Worm (Caenorhabditis elegans): Measurements from ENCODE around the gene F01G10.5.

- no peak for TF ChIP-seq ama-1 (optimal IDR thresholded peaks at IDR 0.05)
- TF ChIP-seq ets-7 (tag; optimal IDR thresholded peaks at IDR 0.05) = no peak
- no peak for TF ChIP-seq tbx-37 (GFP tag; conservative IDR thresholded peaks at IDR 0.05)
- TF ChIP-seq pes-1 (GFP tag; IDR thresholded peaks at IDR 0.05) = no peak
- TF ChIP-seq ceh-13 (GFP tag; optimal IDR thresholded peaks at IDR 0.05) = no peak
- no peak for TF ChIP-seq F13C5.2 (tag; optimal IDR thresholded peaks at IDR 0.05)
- TF ChIP-seq hnd-1 (tag; optimal IDR thresholded peaks at IDR 0.05) = no peak
- no peak for TF ChIP-seq flt-1 (GFP tag; IDR thresholded peaks at IDR 0.05)
- no peak for TF ChIP-seq sea-1 (GFP tag; conservative IDR thresholded peaks at IDR 0.05)
- TF ChIP-seq tbx-11 (GFP tag; IDR thresholded peaks at IDR 0.05) = no peak
- no peak for TF ChIP-seq ceh-36 (tag; optimal IDR thresholded peaks at IDR 0.05)
- no peak for TF ChIP-seq aly-1 (tag; optimal IDR thresholded peaks at IDR 0.05)
- TF ChIP-seq hmbx-1 (tag; optimal IDR thresholded peaks at IDR 0.05) = no peak
Observed at ce11 chrIV:10216704-10217296, 14.1 kb downstream of the F01G10.5 start.

Measured in whole organism, early embryonic.